Worm (Caenorhabditis elegans) whole organism, L3 larva: Measurements from ENCODE around the gene C49C3.4.

Experiments
- ZK546.5 ChIP-seq: sonication (generic microtip); optimal IDR thresholded peaks from 2 replicates; lab custom pipeline; 2017; ENCODE audit warnings: missing biosample characterization, missing genetic modification characterization
- elt-3 ChIP-seq, 3 experiments: fragments of 150-350 bp in 1 of 3; sonication (generic microtip) in 2 of 3; optimal IDR thresholded peaks; 2 replicates in 2 of 3; 4 replicates in 1 of 3; lab custom pipeline; 2014 to 2017; ENCODE audit warnings: missing biosample characterization in 3 of 3, missing genetic modification characterization in 3 of 3
- fkh-10 ChIP-seq: sonication (generic microtip); optimal IDR thresholded peaks from 2 replicates; lab custom pipeline; 2017; ENCODE audit warnings: missing biosample characterization, missing genetic modification reagents, missing genetic modification characterization
- jun-1 ChIP-seq: fragments of 150-350 bp; optimal IDR thresholded peaks from 2 replicates; lab custom pipeline; 2014; ENCODE audit warnings: missing biosample characterization, missing genetic modification reagents, missing genetic modification characterization
- nhr-23 ChIP-seq: fragments of 150-350 bp; optimal IDR thresholded peaks from 2 replicates; lab custom pipeline; 2014; ENCODE audit warnings: missing biosample characterization, missing genetic modification reagents, missing genetic modification characterization
- zag-1 ChIP-seq: fragments of 150-350 bp; optimal IDR thresholded peaks from 2 replicates; lab custom pipeline; 2014; ENCODE audit warnings: missing biosample characterization, missing genetic modification characterization

ce11 chrIV:17328834-17329233 lies 8.2 kb downstream of the C49C3.4 start, which contains the start of gene ceh-88:
- TF ChIP-seq nhr-23 (tag; lab: Kevin White, UChicago) (no peak), ZK546.5 (no peak), jun-1 (tag; lab: Kevin White, UChicago) (no peak), fkh-10 (GFP tag; lab: Kevin White, UChicago) (no peak), zag-1 (no peak), elt-3 (tag; optimal IDR thresholded peaks at IDR 0.05; lab: Kevin White, UChicago) (no peak)
